Fruit fly (Drosophila melanogaster): ENCODE measurements around the gene Gapdh2.

Gapdh2 gene

DNA sequence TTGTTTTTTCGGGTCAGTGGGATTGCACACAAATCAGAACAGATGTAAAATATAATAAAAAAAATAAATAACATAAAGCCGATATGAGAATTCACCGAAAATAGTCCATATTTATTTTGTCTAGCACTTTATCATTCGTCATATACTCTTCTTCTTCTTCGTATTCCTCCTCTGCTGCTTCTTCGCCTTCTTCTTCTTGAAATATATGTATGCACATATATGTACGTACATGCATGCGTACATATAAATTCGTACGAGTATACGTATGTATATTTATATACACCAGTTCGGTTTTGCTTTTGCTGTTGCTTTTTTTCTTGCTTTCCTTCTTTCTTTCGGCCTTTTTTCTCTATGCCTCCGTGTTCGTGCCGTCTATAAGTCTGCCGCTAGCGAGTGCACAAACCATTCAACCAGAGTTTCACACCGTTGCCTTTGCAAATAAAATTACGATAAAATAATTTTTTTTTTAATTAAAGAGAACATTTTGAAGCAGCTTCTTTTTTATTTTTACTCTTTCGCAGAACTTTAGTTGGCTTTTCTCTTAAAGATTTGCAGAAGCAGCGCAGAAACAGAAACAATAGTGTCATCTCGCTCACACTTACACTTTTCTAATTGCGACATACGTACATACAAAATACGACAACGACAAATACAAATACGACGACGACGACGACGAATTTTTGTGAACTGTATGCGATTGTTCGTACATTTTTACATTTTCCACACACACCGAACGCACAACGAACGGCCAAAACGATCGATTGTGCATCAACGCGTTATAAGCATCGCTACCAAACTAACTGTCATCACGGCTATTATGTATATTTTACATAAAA lies 18.7 kb downstream of the Gapdh2 start (continued):
- TF ChIP-seq CG1621 (tag; optimal IDR thresholded peaks at IDR 0.05) (peak; percentile 94), CG9139 (GFP tag; optimal IDR thresholded peaks at IDR 0.05) (peak; percentile 92), Hr39 (GFP tag; optimal IDR thresholded peaks at IDR 0.05) (no peak), CG4318 (GFP tag; optimal IDR thresholded peaks at IDR 0.05) (no peak), fd85E (GFP tag; optimal IDR thresholded peaks at IDR 0.05) (peak; percentile 43), CG34406 (GFP tag; optimal IDR thresholded peaks at IDR 0.05) (peak; percentile 74), dsx (GFP tag; optimal IDR thresholded peaks at IDR 0.05; ENCODE audit: poor library complexity, severe bottlenecking) (peak; percentile 88), esn (GFP tag; optimal IDR thresholded peaks at IDR 0.05) (peak; percentile 55), net (GFP tag; optimal IDR thresholded peaks at IDR 0.05) (peak; percentile 92)

- TF ChIP-seq svp (GFP tag): no peak
- TF ChIP-seq Hr39 (GFP tag; optimal IDR thresholded peaks at IDR 0.05): peak; percentile 6
- no peak for TF ChIP-seq Met (GFP tag; optimal IDR thresholded peaks at IDR 0.05)
- no peak for TF ChIP-seq CG6792 (GFP tag; optimal IDR thresholded peaks at IDR 0.05)
- TF ChIP-seq Hr4 (GFP tag; optimal IDR thresholded peaks at IDR 0.05): no peak
- no peak for TF ChIP-seq dac (GFP tag; optimal IDR thresholded peaks at IDR 0.05)
- TF ChIP-seq CG31627 (GFP tag; optimal IDR thresholded peaks at IDR 0.05): peak; percentile 0
- TF ChIP-seq lz (GFP tag; optimal IDR thresholded peaks at IDR 0.05): no peak
- peak; percentile 61 for TF ChIP-seq Eip78C (GFP tag)
- TF ChIP-seq Eip93F (GFP tag; optimal IDR thresholded peaks at IDR 0.05): no peak
- no peak for TF ChIP-seq CG34406 (GFP tag; optimal IDR thresholded peaks at IDR 0.05)
- no peak for TF ChIP-seq cyc (GFP tag; optimal IDR thresholded peaks at IDR 0.05)
- TF ChIP-seq fd85E (GFP tag; optimal IDR thresholded peaks at IDR 0.05): no peak
- TF ChIP-seq net (GFP tag; optimal IDR thresholded peaks at IDR 0.05): no peak
- TF ChIP-seq CG11762 (GFP tag; optimal IDR thresholded peaks at IDR 0.05; ENCODE audit: insufficient read depth): no peak
- TF ChIP-seq Sox14 (GFP tag; optimal IDR thresholded peaks at IDR 0.05): peak; percentile 12
- no peak for TF ChIP-seq CG8319 (GFP tag; optimal IDR thresholded peaks at IDR 0.05)
- no peak for TF ChIP-seq Ets21C (GFP tag; optimal IDR thresholded peaks at IDR 0.05)
- no peak for TF ChIP-seq acj6 (GFP tag; optimal IDR thresholded peaks at IDR 0.05)
- no peak for TF ChIP-seq dsx (GFP tag; optimal IDR thresholded peaks at IDR 0.05; ENCODE audit: poor library complexity, severe bottlenecking)
- no peak for TF ChIP-seq fkh (GFP tag; optimal IDR thresholded peaks at IDR 0.05)
- TF ChIP-seq Blimp-1 (GFP tag; optimal IDR thresholded peaks at IDR 0.05): no peak
- no peak for TF ChIP-seq Sox15 (GFP tag; optimal IDR thresholded peaks at IDR 0.05)
- no peak for TF ChIP-seq salr (GFP tag; optimal IDR thresholded peaks at IDR 0.05)
- no peak for TF ChIP-seq ss (GFP tag; optimal IDR thresholded peaks at IDR 0.05)
- no peak for TF ChIP-seq spab (GFP tag; optimal IDR thresholded peaks at IDR 0.05)
- no peak for TF ChIP-seq Smox (GFP tag; optimal IDR thresholded peaks at IDR 0.05)
- no peak for TF ChIP-seq vri (GFP tag; optimal IDR thresholded peaks at IDR 0.05)
Measured at dm6 chrX:15887247-15887616, 19.3 kb downstream of the Gapdh2 start, which contains the start of gene tay. tay (minus strand) TSS chrX:15887311.

- TF ChIP-seq achi (GFP tag; optimal IDR thresholded peaks at IDR 0.05): no peak
- TF ChIP-seq CG3919 (GFP tag; optimal IDR thresholded peaks at IDR 0.05): no peak
- TF ChIP-seq CG10631 (GFP tag; optimal IDR thresholded peaks at IDR 0.05): no peak
- TF ChIP-seq CG11294 (GFP tag; IDR thresholded peaks at IDR 0.05): no peak
- TF ChIP-seq CG9139 (GFP tag; optimal IDR thresholded peaks at IDR 0.05): no peak
- no peak for TF ChIP-seq eg (GFP tag; IDR thresholded peaks at IDR 0.05)
- no peak for TF ChIP-seq CG10669 (GFP tag; optimal IDR thresholded peaks at IDR 0.05)
Measured at dm6 chrX:15888763-15889162, 20.8 kb downstream of the Gapdh2 start.

Data from whole organism, prepupa.